Fruit fly (Drosophila melanogaster) whole organism, embryonic: ENCODE data around the gene tj.
A peak's percentile ranks its signal among the peaks of the same experiment; 100 is the strongest.

ENCODE experiments used
- Adf1 ChIP-seq: fragments of 200-800 bp; sonication (Bioruptor generic); IDR thresholded peaks from 2 replicates; pipeline ENCODE4 v1.3.6; 2022; ENCODE audit warnings: missing biosample characterization, missing genetic modification characterization
- B-H1 ChIP-seq: fragments of 200-800 bp; sonication (Bioruptor generic); IDR thresholded peaks from 3 replicates; pipeline ENCODE4 v1.3.6; 2022; ENCODE audit warnings: missing biosample characterization, missing genetic modification characterization
- Bdp1 ChIP-seq: fragments of 200-800 bp; sonication (Bioruptor generic); optimal IDR thresholded peaks from 3 replicates; lab custom pipeline; 2016; ENCODE audit warnings: missing biosample characterization, missing genetic modification characterization
- CG10147 ChIP-seq: fragments of 200-800 bp; sonication (Bioruptor generic); optimal IDR thresholded peaks from 2 replicates; lab custom pipeline; 2019; ENCODE audit warnings: missing biosample characterization, mild to moderate bottlenecking, missing genetic modification characterization, moderate library complexity
- CG10209 ChIP-seq: fragments of 200-800 bp; sonication (Bioruptor generic); optimal IDR thresholded peaks from 3 replicates; lab custom pipeline; 2017; ENCODE audit warnings: missing biosample characterization, mild to moderate bottlenecking, missing genetic modification characterization, missing genetic modification reagents
- CG10431 ChIP-seq: fragments of 200-800 bp; sonication (Bioruptor generic); optimal IDR thresholded peaks from 3 replicates; lab custom pipeline; 2018; ENCODE audit warnings: missing biosample characterization, mild to moderate bottlenecking, missing genetic modification characterization
- CG10543 ChIP-seq: fragments of 200-800 bp; sonication (Bioruptor generic); optimal IDR thresholded peaks from 3 replicates; lab custom pipeline; 2017; ENCODE audit warnings: missing biosample characterization, mild to moderate bottlenecking, missing genetic modification characterization, moderate library complexity
- CG12219 ChIP-seq: fragments of 200-800 bp; sonication (Bioruptor generic); optimal IDR thresholded peaks from 3 replicates; lab custom pipeline; 2018; ENCODE audit warnings: missing biosample characterization, mild to moderate bottlenecking, missing genetic modification characterization
- CG12659 ChIP-seq: fragments of 200-800 bp; sonication (Bioruptor generic); optimal IDR thresholded peaks from 3 replicates; lab custom pipeline; 2017; ENCODE audit warnings: mild to moderate bottlenecking, missing biosample characterization, missing genetic modification reagents, missing genetic modification characterization
- CG13287 ChIP-seq: fragments of 200-800 bp; sonication (Bioruptor generic); IDR thresholded peaks from 2 replicates; pipeline ENCODE4 v1.3.6; 2022; ENCODE audit warnings: missing biosample characterization, missing genetic modification characterization; ENCODE audit not compliant: partially characterized antibody
- CG14860 ChIP-seq: fragments of 200-800 bp; sonication (Bioruptor generic); IDR thresholded peaks from 3 replicates; pipeline ENCODE4 v1.3.6; 2022; ENCODE audit warnings: missing biosample characterization, missing genetic modification characterization; ENCODE audit not compliant: partially characterized antibody
- CG15011 ChIP-seq: fragments of 200-800 bp; sonication (Bioruptor generic); optimal IDR thresholded peaks from 3 replicates; lab custom pipeline; 2018; ENCODE audit warnings: missing biosample characterization, mild to moderate bottlenecking, missing genetic modification characterization
- CG15514 ChIP-seq: fragments of 200-800 bp; sonication (Bioruptor generic); optimal IDR thresholded peaks from 3 replicates; lab custom pipeline; 2017; ENCODE audit warnings: missing biosample characterization, missing genetic modification characterization, mild to moderate bottlenecking, moderate library complexity, missing genetic modification reagents
- CG17829 ChIP-seq: fragments of 200-800 bp; optimal IDR thresholded peaks from 2 replicates; lab custom pipeline; 2019; ENCODE audit warnings: missing biosample characterization, mild to moderate bottlenecking, missing genetic modification characterization, moderate library complexity
- CG18011 ChIP-seq: fragments of 200-800 bp; sonication (Bioruptor generic); optimal IDR thresholded peaks from 2 replicates; lab custom pipeline; 2017; ENCODE audit warnings: missing biosample characterization, missing genetic modification characterization, mild to moderate bottlenecking, moderate library complexity, missing genotype
- CG32772 ChIP-seq: fragments of 200-800 bp; sonication (Bioruptor generic); IDR thresholded peaks from 2 replicates; pipeline ENCODE4 v1.3.6; 2022; ENCODE audit warnings: missing biosample characterization, missing genetic modification characterization
- CG3726 ChIP-seq: fragments of 200-800 bp; sonication (Bioruptor generic); IDR thresholded peaks from 3 replicates; pipeline ENCODE4, ENCODE4 v1.3.6; 2022; ENCODE audit warnings: missing biosample characterization, missing genetic modification characterization
- CG3847 ChIP-seq: fragments of 200-800 bp; sonication (Bioruptor generic); IDR thresholded peaks from 2 replicates; pipeline ENCODE4 v1.3.6; 2022; ENCODE audit warnings: missing biosample characterization, missing genetic modification characterization
- CG8924 ChIP-seq: fragments of 200-800 bp; optimal IDR thresholded peaks from 3 replicates; lab custom pipeline; 2019; ENCODE audit warnings: missing biosample characterization, mild to moderate bottlenecking, missing genetic modification characterization, moderate library complexity
- CTCF ChIP-seq: fragments of 200-800 bp; sonication (Bioruptor generic); optimal IDR thresholded peaks from 2 replicates; lab custom pipeline; 2017; ENCODE audit warnings: missing biosample characterization, mild to moderate bottlenecking, missing genetic modification characterization, moderate library complexity
- Deaf1 ChIP-seq: fragments of 200-800 bp; optimal IDR thresholded peaks from 3 replicates; lab custom pipeline; 2019; ENCODE audit warnings: missing biosample characterization, mild to moderate bottlenecking, missing genetic modification characterization, moderate library complexity
- HHEX ChIP-seq: fragments of 200-800 bp; sonication (Bioruptor generic); optimal IDR thresholded peaks from 3 replicates; lab custom pipeline; 2017; ENCODE audit warnings: missing biosample characterization, mild to moderate bottlenecking, missing genetic modification characterization, missing genetic modification reagents
- HLHmδ ChIP-seq: fragments of 200-800 bp; sonication (Bioruptor generic); optimal IDR thresholded peaks from 2 replicates; lab custom pipeline; 2018; ENCODE audit warnings: missing biosample characterization, mild to moderate bottlenecking, missing genetic modification characterization, moderate library complexity
- Jarid2 ChIP-seq: fragments of 200-800 bp; sonication (Bioruptor generic); optimal IDR thresholded peaks from 3 replicates; lab custom pipeline; 2017; ENCODE audit warnings: mild to moderate bottlenecking, missing biosample characterization, missing genetic modification reagents, missing genetic modification characterization
- NK7.1 ChIP-seq: fragments of 200-800 bp; sonication (Bioruptor generic); optimal IDR thresholded peaks from 3 replicates; lab custom pipeline; 2016; ENCODE audit warnings: missing biosample characterization, missing genetic modification characterization
- Oli ChIP-seq: fragments of 200-800 bp; sonication (Bioruptor generic); optimal IDR thresholded peaks from 2 replicates; lab custom pipeline; 2018; ENCODE audit warnings: missing biosample characterization, mild to moderate bottlenecking, missing genetic modification characterization, moderate library complexity
- Sin3A ChIP-seq: fragments of >200 bp; optimal IDR thresholded peaks from 2 replicates; lab custom pipeline; 2018
- Spps ChIP-seq: fragments of 200-800 bp; sonication (Bioruptor generic); optimal IDR thresholded peaks from 2 replicates; lab custom pipeline; 2018; ENCODE audit warnings: missing biosample characterization, mild to moderate bottlenecking, missing genetic modification characterization
- Sry-β ChIP-seq: fragments of 200-800 bp; sonication (Bioruptor generic); optimal IDR thresholded peaks from 2 replicates; lab custom pipeline; 2018; ENCODE audit warnings: missing biosample characterization, mild to moderate bottlenecking, missing genetic modification characterization, moderate library complexity
- Sry-δ ChIP-seq: fragments of 200-800 bp; sonication (Bioruptor generic); optimal IDR thresholded peaks from 2 replicates; lab custom pipeline; 2016; ENCODE audit warnings: missing biosample characterization, missing genetic modification characterization
- Trl ChIP-seq, 3 experiments: fragments of >200 bp in 2 of 3; fragments of 200-800 bp in 1 of 3; sonication (Bioruptor generic) in 1 of 3; optimal IDR thresholded peaks; 2 replicates in 1 of 3; 3 replicates in 2 of 3; lab custom pipeline; 2016 to 2017; ENCODE audit warnings: missing biosample characterization in 1 of 3, missing genetic modification characterization in 1 of 3
- ash1 ChIP-seq: fragments of 200-800 bp; sonication (Bioruptor generic); optimal IDR thresholded peaks from 2 replicates; lab custom pipeline; 2018; ENCODE audit warnings: missing biosample characterization, mild to moderate bottlenecking, missing genetic modification characterization
- bcd ChIP-seq: fragments of 200-800 bp; sonication (Bioruptor generic); optimal IDR thresholded peaks from 2 replicates; lab custom pipeline; 2017; ENCODE audit warnings: missing biosample characterization, mild to moderate bottlenecking, missing genetic modification characterization
- cato ChIP-seq: fragments of 200-800 bp; sonication (Bioruptor generic); optimal IDR thresholded peaks from 2 replicates; lab custom pipeline; 2016; ENCODE audit warnings: missing biosample characterization, missing genetic modification characterization, borderline replicate concordance
- ci ChIP-seq: fragments of 200-800 bp; sonication (Bioruptor generic); IDR thresholded peaks from 3 replicates; pipeline ENCODE4 v1.3.6; 2022; ENCODE audit warnings: missing biosample characterization, missing genetic modification characterization
- crc ChIP-seq: fragments of 200-800 bp; sonication (Bioruptor generic); optimal IDR thresholded peaks from 2 replicates; lab custom pipeline; 2016; ENCODE audit warnings: missing biosample characterization, missing genetic modification characterization
- da ChIP-seq: fragments of 200-800 bp; sonication (Bioruptor generic); optimal IDR thresholded peaks from 2 replicates; lab custom pipeline; 2016; ENCODE audit warnings: missing biosample characterization, missing genetic modification characterization
- gcm2 ChIP-seq: fragments of 200-800 bp; sonication (Bioruptor generic); optimal IDR thresholded peaks from 2 replicates; lab custom pipeline; 2016; ENCODE audit warnings: missing biosample characterization, missing genetic modification characterization
- gfzf ChIP-seq: fragments of 200-800 bp; sonication (Bioruptor generic); optimal IDR thresholded peaks from 2 replicates; lab custom pipeline; 2016; ENCODE audit warnings: missing biosample characterization, mild to moderate bottlenecking, missing genetic modification characterization, moderate library complexity
- ind ChIP-seq: fragments of 200-800 bp; sonication (Bioruptor generic); optimal IDR thresholded peaks from 3 replicates; lab custom pipeline; 2016; ENCODE audit warnings: missing biosample characterization, missing genetic modification characterization
- jumu ChIP-seq: fragments of 200-800 bp; sonication (Bioruptor generic); optimal IDR thresholded peaks from 3 replicates; lab custom pipeline; 2016; ENCODE audit warnings: missing biosample characterization, missing genetic modification characterization
- ken ChIP-seq: fragments of 200-800 bp; sonication (Bioruptor generic); IDR thresholded peaks from 3 replicates; pipeline ENCODE4 v1.3.6; 2022; ENCODE audit warnings: missing biosample characterization, missing genetic modification characterization
- org-1 ChIP-seq: fragments of 200-800 bp; sonication (Bioruptor generic); optimal IDR thresholded peaks from 2 replicates; lab custom pipeline; 2017; ENCODE audit warnings: missing biosample characterization, missing genetic modification characterization
- pb ChIP-seq: fragments of 200-800 bp; sonication (Bioruptor generic); optimal IDR thresholded peaks from 3 replicates; lab custom pipeline; 2016; ENCODE audit warnings: missing biosample characterization, missing genetic modification characterization
- pnt ChIP-seq: fragments of 200-800 bp; sonication (Bioruptor generic); optimal IDR thresholded peaks from 3 replicates; lab custom pipeline; 2016; ENCODE audit warnings: missing biosample characterization, missing genetic modification characterization
- repo ChIP-seq: fragments of 200-800 bp; sonication (Bioruptor generic); optimal IDR thresholded peaks from 2 replicates; lab custom pipeline; 2016; ENCODE audit warnings: missing biosample characterization, missing genetic modification characterization
- sens ChIP-seq: fragments of 200-800 bp; sonication (Bioruptor generic); peaks from one replicate; lab custom pipeline; 2016; ENCODE audit warnings: missing biosample characterization, missing genetic modification characterization
- shn ChIP-seq: fragments of 200-800 bp; sonication (Bioruptor generic); optimal IDR thresholded peaks from 3 replicates; lab custom pipeline; 2016; ENCODE audit warnings: missing biosample characterization, missing genetic modification characterization
- sob ChIP-seq: fragments of 200-800 bp; sonication (Bioruptor generic); IDR thresholded peaks from 2 replicates; pipeline ENCODE4 v1.3.6; 2022; ENCODE audit warnings: missing biosample characterization, missing genetic modification characterization
- tgo ChIP-seq: fragments of 200-800 bp; sonication (Bioruptor generic); IDR thresholded peaks from 3 replicates; pipeline ENCODE4 v1.3.6; 2022; ENCODE audit warnings: missing biosample characterization, missing genetic modification characterization
- twi ChIP-seq: fragments of 200-800 bp; optimal IDR thresholded peaks from 2 replicates; lab custom pipeline; 2019; ENCODE audit warnings: missing biosample characterization, mild to moderate bottlenecking, missing genetic modification characterization, moderate library complexity

The tj gene

DNA sequence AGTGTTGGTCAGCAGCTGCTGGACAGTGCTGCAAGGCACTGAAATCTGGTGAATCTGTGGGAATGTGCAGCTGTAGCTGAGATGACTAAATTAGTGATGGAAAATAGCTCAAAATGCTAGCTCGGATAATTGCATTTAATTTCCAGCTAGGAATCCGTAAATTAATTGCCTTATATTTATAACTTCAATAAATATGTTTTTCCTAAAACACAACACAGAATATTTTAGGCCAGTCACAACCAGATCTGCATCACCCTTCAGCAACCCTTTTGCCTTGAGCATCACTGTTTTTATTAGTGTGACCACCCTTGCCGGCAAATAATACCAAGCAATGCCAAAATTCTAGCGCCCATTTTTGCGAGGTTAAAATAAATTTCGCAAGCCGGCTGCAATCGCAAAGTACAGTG, 19.3 kb upstream of the tj start, which contains the start of gene Hs2st (continued):
- TF ChIP-seq CG8924 (tag; lab: Kevin White, UChicago) (peak; percentile 88), Trl (optimal IDR thresholded peaks at IDR 0.05; lab: Kevin White, UChicago) (peak in 1 of 2 experiments; percentile 1), Trl (GFP tag; optimal IDR thresholded peaks at IDR 0.05; lab: Kevin White, UChicago) (peak; percentile 96), CG10209 (GFP tag; lab: Kevin White, UChicago) (peak; percentile 94), CG14860 (GFP tag; lab: Robert Waterston, UW) (no peak), da (peak; percentile 94), org-1 (GFP tag; lab: Kevin White, UChicago) (peak; percentile 79), ken (GFP tag; lab: Robert Waterston, UW) (peak; percentile 95), CG13287 (GFP tag; lab: Robert Waterston, UW) (peak; percentile 62), CG15514 (GFP tag; lab: Kevin White, UChicago) (peak; percentile 85), B-H1 (GFP tag; lab: Robert Waterston, UW) (peak; percentile 84; the same call in 2 of the 3 replicates), HLHmδ (GFP tag; lab: Kevin White, UChicago) (no peak), twi (tag; lab: Kevin White, UChicago) (peak; percentile 86), CG3726 (GFP tag; lab: Robert Waterston, UW) (peak; percentile 91; the same call in 2 of the 3 replicates), CG12219 (GFP tag; lab: Kevin White, UChicago) (peak; percentile 67), ind (GFP tag; lab: Kevin White, UChicago) (peak; percentile 97), tgo (peak; percentile 93), CG17829 (tag; lab: Kevin White, UChicago) (peak; percentile 93), Sry-δ (GFP tag; lab: Kevin White, UChicago) (peak; percentile 82), Spps (tag; lab: Kevin White, UChicago) (peak; percentile 79), CG18011 (GFP tag; lab: Kevin White, UChicago) (peak; percentile 86), CG10431 (peak; percentile 73), NK7.1 (peak; percentile 83), Jarid2 (peak; percentile 66), sob (GFP tag; lab: Robert Waterston, UW) (peak; percentile 96), HHEX (peak; percentile 84), pb (GFP tag; lab: Kevin White, UChicago) (peak; percentile 83), CTCF (GFP tag; lab: Kevin White, UChicago) (peak; percentile 28), ash1 (GFP tag; lab: Kevin White, UChicago) (no peak), sens (peak; percentile 99), bcd (peak; percentile 92), CG10543 (peak; percentile 91), ci (GFP tag; lab: Robert Waterston, UW) (peak; percentile 83), Adf1 (GFP tag; lab: Robert Waterston, UW) (peak; percentile 75), Sin3A (lab: Kevin White, UChicago) (peak; percentile 98), Oli (tag; lab: Kevin White, UChicago) (peak; percentile 85), gfzf (peak; percentile 82), pnt (GFP tag; lab: Kevin White, UChicago) (peak; percentile 95), jumu (GFP tag; lab: Kevin White, UChicago) (peak; percentile 97), CG3847 (peak; percentile 97), repo (GFP tag; lab: Kevin White, UChicago) (peak; percentile 89), CG32772 (GFP tag; lab: Robert Waterston, UW) (peak; percentile 95), Deaf1 (tag; lab: Kevin White, UChicago) (no peak), gcm2 (GFP tag; lab: Kevin White, UChicago) (peak; percentile 84), CG10147 (GFP tag; lab: Kevin White, UChicago) (peak; percentile 91), CG15011 (GFP tag; lab: Kevin White, UChicago) (peak; percentile 80), crc (peak; percentile 85), Bdp1 (GFP tag; lab: Kevin White, UChicago) (peak; percentile 91), CG12659 (GFP tag; lab: Kevin White, UChicago) (peak; percentile 95), cato (GFP tag; lab: Kevin White, UChicago) (peak; percentile 94), Sry-β (peak; percentile 98), shn (GFP tag; lab: Kevin White, UChicago) (peak; percentile 97)
